Worm (Caenorhabditis elegans) whole organism, mixed stage, embryonic: ENCODE measurements around the gene F19G12.3.
"Not testable (repeated sequence)": the region's sequence is repeated elsewhere in the genome, so short reads cannot be mapped to it uniquely, and the experiment has no call there.

Source experiments
- M03D4.4 ChIP-seq: sonication (generic microtip); optimal IDR thresholded peaks from 2 replicates; lab custom pipeline; 2017; ENCODE audit warnings: mild to moderate bottlenecking, missing genetic modification characterization, missing compliant biosample characterization
- bed-3 ChIP-seq: fragments of 200-800 bp; sonication (Bioruptor generic); optimal IDR thresholded peaks from 3 replicates; lab custom pipeline; 2018; ENCODE audit warnings: mild to moderate bottlenecking, missing genetic modification characterization, moderate library complexity, missing compliant biosample characterization
- blmp-1 ChIP-seq: fragments of 150-350 bp; optimal IDR thresholded peaks from 2 replicates; lab custom pipeline; 2014; ENCODE audit warnings: missing biosample characterization, missing genetic modification characterization
- ceh-39 ChIP-seq: fragments of 150-350 bp; optimal IDR thresholded peaks from 2 replicates; lab custom pipeline; 2014; ENCODE audit warnings: missing biosample characterization, missing genetic modification characterization
- cnd-1 ChIP-seq: fragments of 200-800 bp; sonication (Bioruptor generic); optimal IDR thresholded peaks from 2 replicates; lab custom pipeline; 2018; ENCODE audit warnings: mild to moderate bottlenecking, missing genetic modification characterization, missing compliant biosample characterization
- drap-1 ChIP-seq: fragments of 200-800 bp; sonication (Bioruptor generic); optimal IDR thresholded peaks from 3 replicates; lab custom pipeline; 2018; ENCODE audit warnings: mild to moderate bottlenecking, missing genetic modification characterization, missing compliant biosample characterization
- elt-1 ChIP-seq: sonication (generic microtip); optimal IDR thresholded peaks from 2 replicates; lab custom pipeline; 2017; ENCODE audit warnings: missing genetic modification characterization, mild to moderate bottlenecking, missing compliant biosample characterization, antibody characterized with exemption, moderate library complexity, borderline replicate concordance; ENCODE audit not compliant: insufficient read depth
- elt-3 ChIP-seq: fragments of 150-350 bp; optimal IDR thresholded peaks from 2 replicates; lab custom pipeline; 2014; ENCODE audit warnings: missing biosample characterization, missing genetic modification characterization
- flh-1 ChIP-seq: fragments of 200-800 bp; sonication (Bioruptor generic); optimal IDR thresholded peaks from 2 replicates; lab custom pipeline; 2018; ENCODE audit warnings: mild to moderate bottlenecking, missing genetic modification characterization, moderate library complexity, missing compliant biosample characterization
- ham-2 ChIP-seq: fragments of 200-800 bp; sonication (Bioruptor generic); optimal IDR thresholded peaks from 2 replicates; lab custom pipeline; 2018; ENCODE audit warnings: mild to moderate bottlenecking, missing genetic modification characterization, missing compliant biosample characterization
- hlh-1 ChIP-seq: fragments of 150-350 bp; optimal IDR thresholded peaks from 2 replicates; lab custom pipeline; 2014; ENCODE audit warnings: missing biosample characterization, missing genetic modification reagents, missing genetic modification characterization
- lin-13 ChIP-seq: fragments of 150-350 bp; optimal IDR thresholded peaks from 2 replicates; lab custom pipeline; 2014; ENCODE audit warnings: missing biosample characterization, missing genetic modification characterization
- lin-32 ChIP-seq: fragments of 200-800 bp; sonication (Bioruptor generic); optimal IDR thresholded peaks from 2 replicates; lab custom pipeline; 2018; ENCODE audit warnings: mild to moderate bottlenecking, missing genetic modification characterization, missing compliant biosample characterization
- lsy-2 ChIP-seq: fragments of 150-350 bp; optimal IDR thresholded peaks from 2 replicates; lab custom pipeline; 2014; ENCODE audit warnings: missing biosample characterization, missing genetic modification characterization
- mab-5 ChIP-seq: fragments of 150-350 bp; optimal IDR thresholded peaks from 2 replicates; lab custom pipeline; 2014; ENCODE audit warnings: missing biosample characterization, missing genetic modification characterization
- mep-1 ChIP-seq: fragments of 150-350 bp; optimal IDR thresholded peaks from 2 replicates; lab custom pipeline; 2017; ENCODE audit warnings: missing biosample characterization, missing genetic modification reagents, missing genetic modification characterization, inconsistent platforms
- mls-2 ChIP-seq: sonication (generic microtip); optimal IDR thresholded peaks from 2 replicates; lab custom pipeline; 2016; ENCODE audit warnings: mild to moderate bottlenecking, missing genetic modification characterization, moderate library complexity, missing compliant biosample characterization
- nhr-12 ChIP-seq: fragments of 150-350 bp; optimal IDR thresholded peaks from 2 replicates; lab custom pipeline; 2014; ENCODE audit warnings: missing biosample characterization, missing genetic modification characterization
- nhr-2 ChIP-seq: fragments of 150-350 bp; optimal IDR thresholded peaks from 2 replicates; lab custom pipeline; 2014; ENCODE audit warnings: missing biosample characterization, missing genetic modification characterization
- nhr-28 ChIP-seq: fragments of 150-350 bp; optimal IDR thresholded peaks from 2 replicates; lab custom pipeline; 2014; ENCODE audit warnings: missing biosample characterization, missing genetic modification characterization
- pha-4 ChIP-seq: fragments of 150-350 bp; optimal IDR thresholded peaks from 2 replicates; lab custom pipeline; 2018; ENCODE audit warnings: missing biosample characterization, missing genetic modification reagents, missing genetic modification characterization
- sem-2 ChIP-seq: fragments of 200-800 bp; sonication (Bioruptor generic); optimal IDR thresholded peaks from 2 replicates; lab custom pipeline; 2018; ENCODE audit warnings: mild to moderate bottlenecking, missing genetic modification characterization, missing compliant biosample characterization
- snpc-4 ChIP-seq: fragments of 150-350 bp; optimal IDR thresholded peaks from 2 replicates; lab custom pipeline; 2014; ENCODE audit warnings: missing biosample characterization, missing genetic modification characterization
- sptf-1 ChIP-seq: sonication (generic microtip); optimal IDR thresholded peaks from 2 replicates; lab custom pipeline; 2017; ENCODE audit warnings: mild to moderate bottlenecking, missing genetic modification characterization, moderate library complexity, missing compliant biosample characterization
- tbx-8 ChIP-seq: fragments of 200-800 bp; sonication (Bioruptor generic); optimal IDR thresholded peaks from 2 replicates; lab custom pipeline; 2018; ENCODE audit warnings: mild to moderate bottlenecking, missing genetic modification characterization, moderate library complexity, missing compliant biosample characterization
- unc-120 ChIP-seq: sonication (generic microtip); optimal IDR thresholded peaks from 2 replicates; lab custom pipeline; 2017; ENCODE audit warnings: missing genetic modification characterization, missing compliant biosample characterization; ENCODE audit not compliant: poor library complexity, severe bottlenecking
- unc-39 ChIP-seq: fragments of 150-350 bp; optimal IDR thresholded peaks from 2 replicates; lab custom pipeline; 2014; ENCODE audit warnings: missing biosample characterization, missing genetic modification characterization
- unc-62 ChIP-seq: fragments of 150-350 bp; optimal IDR thresholded peaks from 2 replicates; lab custom pipeline; 2014; ENCODE audit warnings: missing biosample characterization, missing genetic modification reagents, missing genetic modification characterization
- zip-8 ChIP-seq: fragments of 150-350 bp; optimal IDR thresholded peaks from 2 replicates; lab custom pipeline; 2014; ENCODE audit warnings: missing biosample characterization, missing genetic modification characterization
- ztf-11 ChIP-seq: fragments of 150-350 bp; optimal IDR thresholded peaks from 2 replicates; lab custom pipeline; 2014; ENCODE audit warnings: missing biosample characterization, missing genetic modification characterization

The F19G12.3 gene

DNA sequence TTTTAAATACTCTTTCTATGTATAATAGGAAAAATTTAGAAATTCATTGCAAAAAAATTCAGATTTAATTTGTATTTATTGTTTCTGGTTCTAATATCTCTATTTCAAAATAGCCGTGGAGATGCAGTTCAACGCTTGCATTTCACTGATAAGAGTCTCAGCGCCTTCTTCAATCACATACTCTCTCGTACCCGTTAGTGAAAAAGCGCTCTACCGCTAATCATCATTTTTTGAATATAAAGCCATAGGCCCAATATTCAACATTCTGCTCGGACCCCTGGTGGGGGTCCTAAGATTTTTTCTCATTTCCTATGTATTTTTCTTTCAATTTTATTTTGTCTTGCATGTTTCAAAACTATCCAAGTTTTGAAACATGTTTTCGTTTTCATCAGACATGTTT is 4.1 kb upstream of the F19G12.3 start:
- TF ChIP-seq cnd-1 (tag; lab: Kevin White, UChicago): no peak
- TF ChIP-seq ceh-39 (tag; lab: Kevin White, UChicago): no peak
- no peak for TF ChIP-seq ztf-11 (tag; lab: Kevin White, UChicago)
- TF ChIP-seq sem-2: no peak
- no peak for TF ChIP-seq unc-62 (GFP tag; lab: Kevin White, UChicago)

DNA sequence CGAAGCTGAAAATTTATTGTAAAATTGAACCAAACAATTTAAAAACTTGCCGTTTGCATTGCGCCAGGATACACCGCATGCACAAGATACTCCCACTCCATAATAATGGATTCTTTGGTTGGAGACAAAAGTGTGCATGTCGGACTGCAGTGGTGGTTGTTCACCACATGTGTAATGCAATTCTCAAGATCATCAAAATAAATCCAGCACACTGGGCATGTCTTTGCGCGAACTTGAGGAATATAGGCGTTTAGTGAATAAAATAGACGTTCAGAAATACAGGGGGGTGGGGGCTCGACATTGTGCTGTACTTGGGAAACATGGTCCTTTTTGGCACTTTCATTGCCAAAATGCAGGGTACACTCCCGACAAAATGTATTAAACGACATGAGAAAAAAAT is 1.8 kb downstream of the F19G12.3 start, which contains the start of gene F19G12.11:
Gene F19G12.11 (minus strand): TSS at position 101 of the 400 bp plus-strand sequence.
- TF ChIP-seq elt-3 (no peak), flh-1 (GFP tag; lab: Kevin White, UChicago) (no peak), zip-8 (no peak), sptf-1 (no peak), ceh-39 (tag; lab: Kevin White, UChicago) (no peak), lsy-2 (tag; lab: Kevin White, UChicago) (no peak), sem-2 (no peak)

DNA sequence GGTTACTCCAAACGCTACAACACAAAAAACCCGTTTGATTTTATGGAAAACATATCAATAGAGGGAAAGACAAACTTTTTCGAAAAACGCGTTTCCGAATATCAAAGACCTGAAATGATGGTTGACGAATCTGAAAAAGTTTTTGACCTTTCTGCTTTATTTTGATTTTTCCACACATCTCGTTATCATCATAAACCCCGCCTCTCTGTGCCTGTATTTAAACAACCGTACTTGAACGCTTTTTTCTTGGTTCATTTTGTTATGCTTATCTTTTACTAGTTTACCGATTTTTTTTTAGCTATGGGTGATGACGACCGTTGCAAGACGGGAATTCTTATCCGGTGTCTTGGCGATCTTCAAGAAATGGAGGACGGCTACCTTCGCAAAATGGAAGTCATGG is 6.1 kb downstream of the F19G12.3 start, which contains the start of gene F19G12.1:
Gene F19G12.1 (plus strand): TSS at position 301 of the 400 bp plus-strand sequence.
- not testable (repeated sequence) for TF ChIP-seq mep-1; hlh-1 (tag; lab: Kevin White, UChicago); unc-120 (tag; lab: Kevin White, UChicago)

DNA sequence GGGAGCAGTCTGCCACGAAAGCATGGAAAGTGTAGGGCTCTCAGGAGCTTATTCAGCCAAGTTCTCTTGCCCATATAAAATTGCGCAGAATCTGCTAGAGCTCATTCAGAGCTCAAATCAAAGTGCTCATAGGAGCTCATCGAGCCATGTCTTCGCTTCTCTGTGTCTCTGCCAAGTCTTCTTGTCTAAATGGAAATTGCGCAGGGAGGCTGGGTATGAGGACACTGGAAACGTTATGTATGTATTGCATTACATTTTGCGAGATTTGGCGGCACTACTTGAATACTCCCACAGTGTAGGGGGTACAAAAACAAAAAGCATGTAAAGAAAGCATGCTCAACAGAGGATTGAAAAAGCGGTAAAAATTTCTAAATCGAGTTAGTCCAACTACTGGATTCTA is 12.5 kb downstream of the F19G12.3 start:
- TF ChIP-seq blmp-1 (tag; lab: Kevin White, UChicago): no peak
- no peak for TF ChIP-seq unc-62 (GFP tag; lab: Kevin White, UChicago)
- TF ChIP-seq unc-39: no peak
- TF ChIP-seq, all 35 proteins: peak for 0

DNA sequence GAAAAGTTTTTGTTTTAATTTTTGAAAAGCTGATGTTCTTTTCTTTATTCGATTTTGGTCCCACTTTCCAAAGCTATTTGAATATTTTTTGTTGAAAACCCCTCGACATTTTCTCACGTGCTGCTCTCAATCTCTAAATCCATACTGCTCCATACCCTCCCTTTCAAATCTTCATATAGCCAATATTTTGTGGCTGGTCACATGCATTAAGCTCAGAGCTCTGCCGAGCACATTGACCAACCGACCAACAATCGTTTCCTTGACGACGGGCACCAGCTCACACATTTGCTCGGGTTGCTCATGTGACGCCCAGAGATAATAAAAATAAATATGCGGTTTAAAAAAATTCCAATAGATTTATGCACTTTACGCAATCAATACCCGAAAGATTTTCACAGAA is 14.3 kb downstream of the F19G12.3 start:
- TF ChIP-seq unc-120 (tag; lab: Kevin White, UChicago): no peak
- TF ChIP-seq snpc-4: no peak
- TF ChIP-seq mep-1: no peak
- no peak for TF ChIP-seq sem-2
- TF ChIP-seq blmp-1 (tag; lab: Kevin White, UChicago): no peak
- TF ChIP-seq nhr-28: no peak
- TF ChIP-seq unc-39: no peak
- TF ChIP-seq mab-5: no peak

DNA sequence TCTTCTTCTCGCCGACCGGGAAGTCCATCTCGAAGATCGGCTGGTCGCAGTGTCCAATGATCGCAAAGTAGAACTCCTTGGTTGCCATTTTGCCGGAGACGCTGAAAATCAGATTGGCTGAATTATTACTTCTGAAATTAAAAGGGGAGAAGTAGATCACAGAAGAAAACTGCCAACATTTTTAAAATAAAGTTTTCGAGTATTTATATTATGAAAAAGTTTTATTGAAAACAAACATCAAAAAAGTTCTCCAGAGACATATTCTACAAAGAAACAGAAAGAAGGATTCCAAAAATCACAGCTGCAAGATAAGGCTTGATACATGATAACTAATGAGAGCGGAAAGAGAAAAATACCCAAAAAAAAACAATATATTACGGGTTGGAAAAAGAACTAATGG is 15.6 kb downstream of the F19G12.3 start, which contains the start of gene sedl-1:
Gene sedl-1 (minus strand): TSS at position 101 of the 400 bp plus-strand sequence.
- no peak for TF ChIP-seq blmp-1 (tag; lab: Kevin White, UChicago)
- no peak for TF ChIP-seq sem-2
- TF ChIP-seq unc-62 (GFP tag; lab: Kevin White, UChicago): no peak
- TF ChIP-seq lsy-2 (tag; lab: Kevin White, UChicago): no peak
- no peak for TF ChIP-seq mls-2 (tag; lab: Kevin White, UChicago)
- TF ChIP-seq nhr-2 (tag; lab: Kevin White, UChicago): no peak
- no peak for TF ChIP-seq elt-3
- TF ChIP-seq elt-1 (tag; lab: Kevin White, UChicago): no peak
- no peak for TF ChIP-seq flh-1 (GFP tag; lab: Kevin White, UChicago)
- TF ChIP-seq unc-120 (tag; lab: Kevin White, UChicago): no peak
- no peak for TF ChIP-seq mep-1
- TF ChIP-seq lin-13: no peak

DNA sequence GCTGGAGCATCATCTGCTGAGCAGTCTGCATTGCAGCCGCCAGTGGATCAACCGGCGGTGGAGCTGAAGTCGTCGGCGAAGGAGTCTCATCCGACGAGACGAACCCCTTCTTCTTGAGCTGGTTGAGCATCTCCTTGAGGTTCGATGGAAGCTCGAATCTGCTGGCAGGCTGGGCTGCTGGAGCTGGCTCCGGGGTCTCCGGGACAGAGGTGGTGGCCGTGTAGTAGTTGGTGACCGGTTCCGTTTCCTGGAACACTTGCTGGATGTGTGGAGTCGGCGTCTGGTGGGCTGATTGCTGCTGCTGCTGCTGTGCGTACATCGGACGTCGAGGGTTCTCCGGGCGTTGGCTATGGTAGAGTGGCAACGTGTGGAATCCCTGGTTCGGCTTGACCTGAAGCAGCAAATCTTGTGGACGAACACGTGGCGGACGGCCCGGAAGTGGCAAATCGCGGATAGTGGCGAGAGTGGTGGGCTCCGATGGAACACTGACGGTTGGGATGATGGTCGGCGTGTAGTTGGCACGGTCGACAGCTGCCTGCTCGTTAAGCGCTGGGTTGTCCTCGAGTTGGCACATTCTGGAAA is 17.1 kb downstream of the F19G12.3 start:
- TF ChIP-seq lin-32 (GFP tag; lab: Kevin White, UChicago) (no peak), unc-62 (GFP tag; lab: Kevin White, UChicago) (no peak), ham-2 (no peak), snpc-4 (no peak), hlh-1 (tag; lab: Kevin White, UChicago) (no peak), unc-39 (no peak), mab-5 (no peak), nhr-28 (no peak), sptf-1 (no peak), nhr-12 (tag; lab: Kevin White, UChicago) (no peak), flh-1 (GFP tag; lab: Kevin White, UChicago) (no peak), cnd-1 (tag; lab: Kevin White, UChicago) (no peak), lin-13 (no peak), M03D4.4 (tag; lab: Kevin White, UChicago) (no peak), elt-3 (no peak), tbx-8 (GFP tag; lab: Kevin White, UChicago) (no peak), bed-3 (no peak), drap-1 (GFP tag; lab: Kevin White, UChicago) (no peak), mep-1 (no peak), pha-4 (tag; lab: Kevin White, UChicago) (no peak)
